Worm (Caenorhabditis elegans) whole organism, L2 larva: ENCODE measurements around the gene M70.5.

ENCODE experiments used
- C34F6.9 ChIP-seq: fragments of 150-350 bp; optimal IDR thresholded peaks from 2 replicates; lab custom pipeline; 2014; ENCODE audit warnings: missing biosample characterization, missing genetic modification characterization
- F13H6.1 ChIP-seq: sonication (generic microtip); optimal IDR thresholded peaks from 2 replicates; lab custom pipeline; 2016; ENCODE audit warnings: missing genetic modification characterization, missing compliant biosample characterization
- R02D3.7 ChIP-seq: fragments of 150-350 bp; optimal IDR thresholded peaks from 2 replicates; lab custom pipeline; 2014; ENCODE audit warnings: missing biosample characterization, missing genetic modification characterization
- Y55F3AM.14 ChIP-seq: fragments of 200-800 bp; sonication (Bioruptor generic); optimal IDR thresholded peaks from 2 replicates; lab custom pipeline; 2018; ENCODE audit warnings: mild to moderate bottlenecking, missing genetic modification characterization, missing compliant biosample characterization
- ZK546.5 ChIP-seq: sonication (generic microtip); optimal IDR thresholded peaks from 2 replicates; lab custom pipeline; 2017; ENCODE audit warnings: missing biosample characterization, missing genetic modification characterization
- alr-1 ChIP-seq: fragments of 150-350 bp; optimal IDR thresholded peaks from 2 replicates; lab custom pipeline; 2014; ENCODE audit warnings: missing biosample characterization, missing genetic modification characterization
- aly-2 ChIP-seq: fragments of 150-350 bp; optimal IDR thresholded peaks from 2 replicates; lab custom pipeline; 2014; ENCODE audit warnings: missing biosample characterization, missing genetic modification characterization
- ama-1 ChIP-seq: fragments of 150-350 bp; optimal IDR thresholded peaks from 2 replicates; lab custom pipeline; 2018; ENCODE audit warnings: inconsistent platforms
- blmp-1 ChIP-seq: sonication (generic microtip); optimal IDR thresholded peaks from 2 replicates; lab custom pipeline; 2017; ENCODE audit warnings: missing genetic modification characterization, mild to moderate bottlenecking, missing compliant biosample characterization, antibody characterized with exemption, moderate library complexity; ENCODE audit not compliant: insufficient read depth
- ceh-16 ChIP-seq: fragments of 150-350 bp; optimal IDR thresholded peaks from 2 replicates; lab custom pipeline; 2014; ENCODE audit warnings: missing biosample characterization, missing genetic modification characterization
- ceh-82 ChIP-seq: fragments of 150-350 bp; optimal IDR thresholded peaks from 2 replicates; lab custom pipeline; 2014; ENCODE audit warnings: missing biosample characterization, missing genetic modification characterization
- crh-2 ChIP-seq: sonication (generic microtip); optimal IDR thresholded peaks from 2 replicates; lab custom pipeline; 2017; ENCODE audit warnings: missing biosample characterization, missing genetic modification characterization
- dmd-4 ChIP-seq: sonication (generic microtip); optimal IDR thresholded peaks from 2 replicates; lab custom pipeline; 2017; ENCODE audit warnings: missing biosample characterization, missing genetic modification characterization
- egl-27 ChIP-seq: sonication (generic microtip); optimal IDR thresholded peaks from 3 replicates; lab custom pipeline; 2017; ENCODE audit warnings: missing biosample characterization, missing genetic modification reagents, missing genetic modification characterization
- elt-1 ChIP-seq: fragments of 150-350 bp; optimal IDR thresholded peaks from 2 replicates; lab custom pipeline; 2014; ENCODE audit warnings: missing biosample characterization, missing genetic modification characterization
- elt-3 ChIP-seq: sonication (generic microtip); optimal IDR thresholded peaks from 2 replicates; lab custom pipeline; 2017; ENCODE audit warnings: missing biosample characterization, missing genetic modification characterization
- fos-1 ChIP-seq: fragments of 150-350 bp; optimal IDR thresholded peaks from 2 replicates; lab custom pipeline; 2014; ENCODE audit warnings: missing biosample characterization, missing genetic modification characterization
- gmeb-1 ChIP-seq: fragments of 150-350 bp; optimal IDR thresholded peaks from 2 replicates; lab custom pipeline; 2014; ENCODE audit warnings: missing biosample characterization, missing genetic modification characterization
- lin-11 ChIP-seq: fragments of 150-350 bp; sonication (generic microtip); optimal IDR thresholded peaks from 2 replicates; lab custom pipeline; 2014; ENCODE audit warnings: missing biosample characterization, missing genetic modification characterization, inconsistent platforms, mixed read lengths
- lin-13 ChIP-seq: fragments of 150-350 bp; optimal IDR thresholded peaks from 2 replicates; lab custom pipeline; 2014; ENCODE audit warnings: missing biosample characterization, missing genetic modification reagents, missing genetic modification characterization
- lin-39 ChIP-seq: fragments of 150-350 bp; optimal IDR thresholded peaks from 2 replicates; lab custom pipeline; 2014; ENCODE audit warnings: missing biosample characterization, missing genetic modification reagents, missing genetic modification characterization
- lsy-2 ChIP-seq, 2 experiments: fragments of 150-350 bp in 1 of 2; sonication (generic microtip) in 1 of 2; optimal IDR thresholded peaks; 2 replicates each; lab custom pipeline; 2014 to 2017; ENCODE audit warnings: missing biosample characterization in 2 of 2, missing genetic modification characterization in 2 of 2
- mab-5 ChIP-seq: fragments of 150-350 bp; optimal IDR thresholded peaks from 2 replicates; lab custom pipeline; 2014; ENCODE audit warnings: missing biosample characterization, missing genetic modification characterization
- mbf-1 ChIP-seq: sonication (generic microtip); optimal IDR thresholded peaks from 2 replicates; lab custom pipeline; 2017; ENCODE audit warnings: missing biosample characterization, missing genetic modification characterization
- mdl-1 ChIP-seq, 2 experiments: fragments of 150-350 bp in 1 of 2; sonication (generic microtip) in 1 of 2; optimal IDR thresholded peaks; 2 replicates each; lab custom pipeline; 2017; ENCODE audit warnings: missing biosample characterization in 2 of 2, missing genetic modification characterization in 2 of 2
- nhr-10 ChIP-seq: sonication (generic microtip); optimal IDR thresholded peaks from 2 replicates; lab custom pipeline; 2017; ENCODE audit warnings: missing biosample characterization, missing genetic modification characterization
- nhr-11 ChIP-seq: fragments of 150-350 bp; optimal IDR thresholded peaks from 2 replicates; lab custom pipeline; 2014; ENCODE audit warnings: missing biosample characterization, missing genetic modification characterization
- nhr-12 ChIP-seq: fragments of 150-350 bp; optimal IDR thresholded peaks from 2 replicates; lab custom pipeline; 2014; ENCODE audit warnings: missing biosample characterization, missing genetic modification characterization
- nhr-129 ChIP-seq: fragments of 150-350 bp; optimal IDR thresholded peaks from 2 replicates; lab custom pipeline; 2014; ENCODE audit warnings: missing biosample characterization, missing genetic modification characterization
- nhr-21 ChIP-seq: fragments of 150-350 bp; optimal IDR thresholded peaks from 2 replicates; lab custom pipeline; 2014; ENCODE audit warnings: missing biosample characterization, missing genetic modification characterization
- nhr-23 ChIP-seq: fragments of 150-350 bp; optimal IDR thresholded peaks from 2 replicates; lab custom pipeline; 2014; ENCODE audit warnings: missing biosample characterization, missing genetic modification reagents, missing genetic modification characterization
- nhr-237 ChIP-seq: fragments of 150-350 bp; optimal IDR thresholded peaks from 2 replicates; lab custom pipeline; 2014; ENCODE audit warnings: missing biosample characterization, missing genetic modification characterization
- nhr-25 ChIP-seq: fragments of 150-350 bp; sonication (generic microtip); optimal IDR thresholded peaks from 3 replicates; lab custom pipeline; 2014; ENCODE audit warnings: missing biosample characterization, missing genetic modification characterization
- nhr-6 ChIP-seq: fragments of 150-350 bp; optimal IDR thresholded peaks from 2 replicates; lab custom pipeline; 2014; ENCODE audit warnings: missing biosample characterization, missing genetic modification characterization
- nhr-77 ChIP-seq: fragments of 150-350 bp; optimal IDR thresholded peaks from 2 replicates; lab custom pipeline; 2014; ENCODE audit warnings: missing biosample characterization, missing genetic modification characterization
- peb-1 ChIP-seq: fragments of 150-350 bp; optimal IDR thresholded peaks from 2 replicates; lab custom pipeline; 2014; ENCODE audit warnings: missing biosample characterization, missing genetic modification characterization
- sem-4 ChIP-seq: fragments of 150-350 bp; optimal IDR thresholded peaks from 2 replicates; lab custom pipeline; 2014; ENCODE audit warnings: missing biosample characterization, missing genetic modification reagents, missing genetic modification characterization
- skn-1 ChIP-seq: sonication (generic microtip); optimal IDR thresholded peaks from 2 replicates; lab custom pipeline; 2017; ENCODE audit warnings: missing biosample characterization, missing genetic modification characterization
- sma-3 ChIP-seq: sonication (generic microtip); optimal IDR thresholded peaks from 2 replicates; lab custom pipeline; 2016; ENCODE audit warnings: missing genetic modification reagents, missing genetic modification characterization, missing compliant biosample characterization
- sma-9 ChIP-seq, 2 experiments: fragments of 150-350 bp in 1 of 2; sonication (generic microtip) in 1 of 2; optimal IDR thresholded peaks; 2 replicates each; lab custom pipeline; 2014 to 2016; ENCODE audit warnings: missing genetic modification characterization in 2 of 2, mild to moderate bottlenecking in 1 of 2, missing biosample characterization in 1 of 2, missing compliant biosample characterization in 1 of 2, missing genetic modification reagents in 1 of 2, moderate library complexity in 1 of 2
- snpc-4 ChIP-seq: fragments of 150-350 bp; optimal IDR thresholded peaks from 2 replicates; lab custom pipeline; 2014; ENCODE audit warnings: missing biosample characterization, missing genetic modification characterization
- unc-39 ChIP-seq: fragments of 150-350 bp; optimal IDR thresholded peaks from 2 replicates; lab custom pipeline; 2014; ENCODE audit warnings: missing biosample characterization, missing genetic modification characterization
- unc-55 ChIP-seq: fragments of 150-350 bp; sonication (generic microtip); optimal IDR thresholded peaks from 3 replicates; lab custom pipeline; 2014; ENCODE audit warnings: missing biosample characterization, missing genetic modification reagents, missing genetic modification characterization
- unc-62 ChIP-seq: fragments of 150-350 bp; optimal IDR thresholded peaks from 2 replicates; lab custom pipeline; 2014; ENCODE audit warnings: missing biosample characterization, missing genetic modification reagents, missing genetic modification characterization
- zag-1 ChIP-seq: fragments of 150-350 bp; optimal IDR thresholded peaks from 2 replicates; lab custom pipeline; 2014; ENCODE audit warnings: missing biosample characterization, missing genetic modification characterization
- ztf-1 ChIP-seq: fragments of 200-800 bp; sonication (Bioruptor generic); conservative IDR thresholded peaks from 2 replicates; pipeline ENCODE4 v1.3.6; 2022; ENCODE audit warnings: missing genetic modification characterization, missing compliant biosample characterization
- ztf-11 ChIP-seq: sonication (generic microtip); optimal IDR thresholded peaks from 2 replicates; lab custom pipeline; 2017; ENCODE audit warnings: missing biosample characterization, missing genetic modification characterization
- ztf-4 ChIP-seq: fragments of 150-350 bp; optimal IDR thresholded peaks from 2 replicates; lab custom pipeline; 2014; ENCODE audit warnings: missing biosample characterization, missing genetic modification characterization

The M70.5 gene

DNA sequence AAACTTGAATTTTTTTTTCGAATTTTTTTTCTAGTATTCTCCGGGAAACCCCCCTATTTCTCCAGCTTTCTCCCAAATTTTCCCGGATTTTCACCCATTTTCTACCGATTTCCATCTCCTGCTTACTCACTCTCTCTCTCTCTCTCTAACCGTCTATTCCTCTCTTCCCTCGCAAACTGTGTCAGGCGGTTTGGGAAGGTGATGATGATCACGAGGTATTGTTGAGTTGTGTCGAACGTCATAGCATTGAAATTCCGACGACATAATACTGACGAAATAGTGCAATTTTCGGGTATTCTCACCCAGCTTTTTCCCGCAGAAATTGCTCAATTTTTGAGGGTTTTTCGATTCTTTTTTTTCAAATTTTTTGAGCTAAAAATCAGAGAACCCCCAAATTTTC is 55.3 kb downstream of the M70.5 start (continued):
- TF ChIP-seq ztf-4 (tag; lab: Kevin White, UChicago) = peak; percentile 36
- TF ChIP-seq ama-1 (lab: Kevin White, UChicago) = peak; percentile 85
- peak; percentile 61 for TF ChIP-seq sma-3
- no peak for TF ChIP-seq mab-5 (tag; lab: Kevin White, UChicago)
- no peak for TF ChIP-seq unc-39 (tag; lab: Kevin White, UChicago)
- TF ChIP-seq zag-1 = no peak
- no peak for TF ChIP-seq nhr-77 (tag; lab: Kevin White, UChicago)
- TF ChIP-seq peb-1 (tag; lab: Kevin White, UChicago) = no peak
- no peak for TF ChIP-seq unc-55 (GFP tag; lab: Kevin White, UChicago)

DNA sequence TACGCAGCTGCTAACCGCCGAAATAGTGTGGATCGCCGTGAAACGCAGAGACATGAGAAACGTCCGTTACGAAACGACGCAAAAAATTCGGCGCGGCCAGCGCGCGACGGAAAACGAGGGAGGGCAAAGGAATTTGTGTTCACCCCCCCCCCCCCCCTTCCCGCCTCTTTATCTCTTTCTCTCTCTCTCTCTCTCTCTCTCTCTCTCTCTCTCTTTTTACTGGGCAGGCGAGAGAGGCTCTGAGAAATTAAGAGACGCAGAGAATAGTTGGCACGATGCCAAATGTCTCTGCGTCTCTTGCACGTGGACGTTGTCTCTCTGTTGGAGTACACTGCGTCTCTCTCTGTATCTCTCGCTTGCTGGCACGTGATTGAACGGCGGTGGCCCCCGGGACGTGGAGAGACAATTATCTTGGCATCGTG is 56.1 kb downstream of the M70.5 start:
- peak; percentile 84 for TF ChIP-seq nhr-237 (tag; lab: Kevin White, UChicago)
- TF ChIP-seq C34F6.9 (tag; lab: Kevin White, UChicago) = peak; percentile 94
- peak; percentile 64 for TF ChIP-seq ama-1 (lab: Kevin White, UChicago)
- peak; percentile 98 for TF ChIP-seq crh-2 (tag; lab: Kevin White, UChicago)
- peak; percentile 81 for TF ChIP-seq nhr-10
- no peak for TF ChIP-seq nhr-23
- peak; percentile 66 for TF ChIP-seq nhr-77 (tag; lab: Kevin White, UChicago)
- TF ChIP-seq lsy-2 (tag; optimal IDR thresholded peaks at IDR 0.05; lab: Kevin White, UChicago) = peak; percentile 89 to 94
- TF ChIP-seq mbf-1 (tag; lab: Kevin White, UChicago) = no peak
- TF ChIP-seq nhr-25 (tag; lab: Kevin White, UChicago) = peak; percentile 98
- TF ChIP-seq nhr-21 = peak; percentile 98
- TF ChIP-seq egl-27 = peak; percentile 98
- no peak for TF ChIP-seq skn-1
- peak; percentile 75 for TF ChIP-seq ztf-4 (tag; lab: Kevin White, UChicago)
- peak; percentile 95 for TF ChIP-seq mab-5 (tag; lab: Kevin White, UChicago)
- TF ChIP-seq alr-1 (tag; lab: Kevin White, UChicago) = no peak
- peak; percentile 94 for TF ChIP-seq lin-13 (GFP tag; lab: Kevin White, UChicago)
- no peak for TF ChIP-seq peb-1 (tag; lab: Kevin White, UChicago)
- TF ChIP-seq ZK546.5 (tag; lab: Kevin White, UChicago) = peak; percentile 62
- TF ChIP-seq nhr-6 = peak; percentile 92
- peak; percentile 95; the same call in 1 of the 2 replicates for TF ChIP-seq ztf-1 (GFP tag; lab: Robert Waterston, UW)
- TF ChIP-seq elt-1 (tag; lab: Kevin White, UChicago) = no peak
- peak; percentile 47 for TF ChIP-seq ceh-16
- peak; percentile 84 for TF ChIP-seq ceh-82 (tag; lab: Kevin White, UChicago)
- TF ChIP-seq zag-1 = peak; percentile 85
- TF ChIP-seq unc-39 (tag; lab: Kevin White, UChicago) = peak; percentile 17
- peak; percentile 100 for TF ChIP-seq F13H6.1 (tag; lab: Kevin White, UChicago)
- TF ChIP-seq dmd-4 (tag; lab: Kevin White, UChicago) = no peak
- TF ChIP-seq sem-4 (tag; lab: Kevin White, UChicago) = peak; percentile 92
- TF ChIP-seq lin-39 (tag; lab: Kevin White, UChicago) = no peak
- peak; percentile 85 for TF ChIP-seq nhr-129 (tag; lab: Kevin White, UChicago)
- TF ChIP-seq sma-3 = peak; percentile 98
- no peak for TF ChIP-seq ztf-11 (tag; lab: Kevin White, UChicago)
- no peak for TF ChIP-seq nhr-11 (tag; lab: Kevin White, UChicago)
- peak; percentile 78 for TF ChIP-seq unc-62 (GFP tag; lab: Kevin White, UChicago)
- TF ChIP-seq R02D3.7 (tag; lab: Kevin White, UChicago) = peak; percentile 39
- TF ChIP-seq lin-11 (tag; lab: Kevin White, UChicago) = peak; percentile 77
- no peak for TF ChIP-seq elt-3 (tag; lab: Kevin White, UChicago)
- TF ChIP-seq snpc-4 (tag; lab: Kevin White, UChicago) = peak; percentile 60
- peak; percentile 15 for TF ChIP-seq nhr-12 (tag; lab: Kevin White, UChicago)
- TF ChIP-seq Y55F3AM.14 (GFP tag; lab: Kevin White, UChicago) = peak; percentile 98
- peak; percentile 82 for TF ChIP-seq unc-55 (GFP tag; lab: Kevin White, UChicago)
- TF ChIP-seq blmp-1 (tag; lab: Kevin White, UChicago) = peak; percentile 80
- TF ChIP-seq gmeb-1 = peak; percentile 90
- TF ChIP-seq fos-1 = peak; percentile 79
- peak; percentile 99 for TF ChIP-seq sma-9 (GFP tag; optimal IDR thresholded peaks at IDR 0.05; lab: Kevin White, UChicago)
- TF ChIP-seq sma-9 (tag; optimal IDR thresholded peaks at IDR 0.05; lab: Kevin White, UChicago) = peak; percentile 62
- no peak for TF ChIP-seq aly-2 (tag; lab: Kevin White, UChicago)
- TF ChIP-seq mdl-1 (tag; optimal IDR thresholded peaks at IDR 0.05; lab: Kevin White, UChicago) = peak; percentile 98 to 99
